Worm (Caenorhabditis elegans) whole organism, L4/young adult: Measurements from ENCODE around the gene acp-5.
A peak's percentile ranks its signal among the peaks of the same experiment; 100 is the strongest.

Experiments
- W03F9.2 ChIP-seq: fragments of 150-350 bp; optimal IDR thresholded peaks from 2 replicates; lab custom pipeline; 2014; ENCODE audit warnings: missing biosample characterization, missing genetic modification characterization
- dao-5 ChIP-seq: sonication (generic microtip); optimal IDR thresholded peaks from 2 replicates; lab custom pipeline; 2016; ENCODE audit warnings: missing genotype, missing genetic modification characterization, moderate library complexity, missing compliant biosample characterization
- him-1 ChIP-seq: sonication (generic microtip); optimal IDR thresholded peaks from 2 replicates; lab custom pipeline; 2016; ENCODE audit warnings: missing genotype, missing genetic modification reagents, missing genetic modification characterization, missing compliant biosample characterization

Gene acp-5

DNA sequence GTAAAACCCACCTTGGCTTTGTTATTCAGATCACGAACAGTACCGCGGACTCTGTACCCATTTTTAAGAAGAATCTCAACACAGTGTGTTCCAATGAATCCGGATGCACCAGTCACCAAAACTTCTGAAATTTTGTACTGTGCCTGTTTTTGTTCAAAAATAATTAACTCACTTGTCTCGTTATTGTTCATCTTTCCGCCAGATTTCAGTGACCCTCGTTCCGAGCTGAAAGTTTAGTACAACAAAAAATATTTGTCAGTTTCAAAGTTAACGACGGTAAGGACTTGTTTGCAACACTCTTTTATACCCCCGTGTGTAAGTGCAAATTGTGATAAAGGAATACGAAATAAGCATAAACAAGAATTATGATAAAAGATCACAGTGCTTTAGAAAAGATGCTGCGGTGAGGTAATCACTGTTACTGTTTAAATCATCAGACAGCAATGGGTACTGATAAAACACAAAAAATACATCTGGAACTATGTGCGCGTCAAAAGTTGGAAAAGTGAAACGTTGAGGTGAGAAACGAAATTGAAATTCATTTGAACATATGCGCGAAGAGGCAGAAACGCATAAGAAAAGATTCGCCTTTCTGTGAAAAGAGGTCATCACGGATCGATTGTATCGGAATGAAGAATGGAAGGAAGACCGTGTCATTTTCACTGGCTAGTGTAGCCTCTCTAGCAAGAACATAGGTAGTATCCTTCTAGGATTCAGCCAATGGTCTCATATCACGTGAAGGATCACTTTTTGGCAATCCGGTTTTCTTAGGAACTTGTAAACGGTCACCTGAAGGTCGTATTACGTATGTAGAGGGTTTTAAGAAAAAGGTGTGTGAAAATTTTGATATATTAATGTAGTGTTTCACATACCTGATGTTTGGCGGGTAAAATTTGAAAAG, 5.6 kb downstream of the acp-5 start, which contains the start of gene F13D11.4:
TSS of gene F13D11.4 (minus strand) at position 225 of the 901 bp plus-strand sequence.
- TF ChIP-seq W03F9.2: no peak
- no peak for TF ChIP-seq dao-5 (tag; lab: Kevin White, UChicago)
- TF ChIP-seq him-1 (tag; lab: Kevin White, UChicago): no peak

DNA sequence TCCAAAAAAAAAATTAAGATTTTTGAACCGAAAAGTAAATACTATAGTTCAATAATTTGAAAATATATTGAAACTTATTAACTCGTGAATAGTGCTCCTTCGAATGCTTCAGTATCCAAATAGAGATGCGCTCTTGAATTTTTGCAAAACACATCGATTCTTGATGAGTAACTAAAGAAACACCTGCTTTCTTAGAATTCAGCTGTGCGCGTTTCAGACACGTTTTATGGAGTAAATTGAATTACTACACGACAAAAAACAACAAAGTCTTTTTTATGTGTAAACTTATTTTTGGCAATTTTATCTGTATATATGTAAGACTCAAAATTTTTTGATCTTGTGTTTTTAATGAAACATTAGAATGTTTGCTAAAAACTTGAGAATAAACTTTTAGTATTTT, 7.3 kb downstream of the acp-5 start:
- TF ChIP-seq W03F9.2 (no peak), dao-5 (tag; lab: Kevin White, UChicago) (no peak), him-1 (tag; lab: Kevin White, UChicago) (no peak)

DNA sequence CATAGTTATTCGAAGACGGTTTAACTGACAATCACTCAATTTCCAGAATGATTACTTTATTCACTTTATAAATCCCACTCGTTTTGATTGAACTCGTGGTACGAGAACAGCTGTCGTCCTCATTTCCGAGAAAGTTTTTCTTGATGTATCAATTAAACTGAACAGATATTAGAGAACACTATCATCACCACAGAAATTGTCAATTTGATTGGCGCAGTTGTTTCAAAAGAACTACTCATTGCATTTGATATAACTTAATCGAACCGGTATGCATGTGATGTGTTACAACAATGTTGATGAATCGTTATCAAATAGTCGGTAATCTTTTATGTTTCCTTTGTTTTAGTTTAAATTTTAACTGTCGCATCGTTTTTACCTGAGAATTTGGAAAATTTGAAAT, 7.8 kb downstream of the acp-5 start:
- TF ChIP-seq dao-5 (tag; lab: Kevin White, UChicago) (no peak), him-1 (tag; lab: Kevin White, UChicago) (no peak), W03F9.2 (no peak)

DNA sequence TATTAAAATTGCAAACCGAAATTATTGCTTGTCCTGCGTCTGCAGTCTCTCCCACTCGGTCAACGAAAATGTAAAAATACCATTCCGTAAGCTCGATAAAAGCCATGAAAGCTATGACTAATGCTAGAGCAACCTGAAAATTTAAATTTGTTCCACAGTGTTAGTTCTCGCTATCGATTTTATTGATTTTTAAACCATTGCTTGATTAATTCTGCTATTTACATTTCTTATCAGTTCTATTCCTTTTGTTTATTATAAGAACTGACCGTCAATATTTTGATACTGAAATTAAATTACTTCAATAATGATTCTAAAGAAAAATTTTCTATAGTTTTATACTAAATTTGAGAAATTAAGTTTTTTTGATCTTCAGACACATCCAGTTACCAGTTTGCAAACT, 9.9 kb downstream of the acp-5 start:
- no peak for TF ChIP-seq W03F9.2
- no peak for TF ChIP-seq him-1 (tag; lab: Kevin White, UChicago)
- no peak for TF ChIP-seq dao-5 (tag; lab: Kevin White, UChicago)

DNA sequence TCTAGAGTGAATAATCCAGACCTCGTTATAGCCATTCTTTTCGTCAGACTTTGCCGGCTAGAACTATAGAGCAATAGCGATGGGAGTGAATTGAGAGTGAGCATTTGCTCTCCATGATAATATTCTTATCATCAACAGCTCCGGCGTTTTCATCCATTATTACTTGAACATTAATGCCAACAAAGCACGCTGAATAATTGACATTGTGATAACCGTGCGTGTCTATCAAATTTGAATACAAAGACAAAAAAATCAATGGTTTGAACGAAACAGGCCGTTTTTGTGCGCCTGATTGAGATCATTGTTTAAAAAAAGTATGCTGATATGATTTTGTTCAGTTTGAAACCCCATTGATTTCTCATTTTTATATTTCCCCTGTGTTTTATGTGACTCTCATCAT, 10.4 kb downstream of the acp-5 start, which contains the start of gene dct-11:
TSS of gene dct-11 (minus strand) at position 136 of the 400 bp plus-strand sequence.
- TF ChIP-seq dao-5 (tag; lab: Kevin White, UChicago) (no peak), him-1 (tag; lab: Kevin White, UChicago) (no peak), W03F9.2 (no peak)

DNA sequence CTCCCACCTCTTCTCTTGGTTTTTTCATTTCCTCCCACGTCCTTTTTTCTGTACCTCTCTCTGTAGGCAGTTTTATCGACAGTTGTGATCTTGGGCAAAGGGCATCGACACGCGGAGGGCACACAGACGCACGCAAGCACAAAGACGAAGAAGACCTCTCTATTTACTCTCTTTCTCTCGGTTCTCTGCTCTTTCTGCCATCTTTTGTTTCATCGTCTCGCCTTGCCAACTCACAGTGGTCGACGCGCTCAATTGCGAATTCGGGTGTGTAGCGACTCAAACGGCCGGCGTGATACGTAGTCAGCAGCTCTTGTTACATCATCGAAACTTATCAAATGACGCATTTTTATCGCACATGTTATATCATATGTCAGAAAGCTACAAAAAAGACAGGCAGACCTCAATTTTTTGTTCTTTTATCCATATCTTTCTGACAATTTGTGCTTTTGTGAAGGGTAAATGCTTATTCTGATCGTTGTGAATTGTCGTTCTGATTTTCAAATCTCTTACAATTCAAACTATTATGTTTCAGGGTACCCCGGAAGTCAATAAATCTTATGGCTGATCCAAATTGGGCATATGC, 11.9 kb downstream of the acp-5 start, which contains the start of gene puf-9:
TSS of gene puf-9 (plus strand) at position 533 of the 583 bp plus-strand sequence.
- TF ChIP-seq dao-5 (tag; lab: Kevin White, UChicago): peak; percentile 61
- TF ChIP-seq him-1 (tag; lab: Kevin White, UChicago): peak; percentile 96
- peak; percentile 83 for TF ChIP-seq W03F9.2

DNA sequence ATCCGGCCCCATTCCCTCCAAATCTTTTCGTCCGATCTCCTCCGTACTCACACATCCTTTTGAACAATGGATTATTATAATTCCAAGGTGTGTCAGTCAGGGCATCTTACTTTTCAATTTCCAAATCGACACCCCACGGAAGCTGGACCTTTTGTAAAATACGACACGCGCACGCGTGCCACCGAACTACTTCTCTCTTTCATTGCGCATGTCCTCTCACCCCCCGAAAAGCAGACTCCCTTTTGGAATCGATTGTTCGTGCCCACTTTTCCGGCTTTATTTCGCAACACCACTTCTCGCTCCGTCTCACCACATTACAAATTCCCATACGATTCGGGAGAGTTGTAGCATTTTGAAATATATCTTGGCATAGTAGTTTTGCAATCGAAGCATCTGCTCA, 18.0 kb downstream of the acp-5 start:
- TF ChIP-seq him-1 (tag; lab: Kevin White, UChicago) (peak; percentile 39), W03F9.2 (no peak), dao-5 (tag; lab: Kevin White, UChicago) (no peak)

DNA sequence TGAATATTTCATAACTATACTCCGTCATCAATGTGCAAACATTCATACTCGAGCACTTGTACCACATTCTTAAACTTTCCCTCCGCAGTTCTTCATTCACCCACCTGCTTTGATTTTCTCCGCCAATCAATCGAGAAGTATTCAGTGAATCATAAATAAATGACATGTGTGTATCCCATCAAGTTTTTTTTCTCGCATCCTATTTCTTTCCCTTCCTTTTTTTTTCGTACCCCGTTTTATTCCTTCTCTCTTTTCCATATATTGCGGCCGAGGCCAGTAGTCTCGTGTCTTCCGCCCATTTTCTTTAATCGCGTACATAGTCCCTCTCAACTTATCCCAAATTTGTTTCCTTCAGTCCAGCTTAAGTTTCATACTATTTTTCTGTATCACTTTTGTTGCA, 19.5 kb downstream of the acp-5 start, which contains the start of gene atat-2:
TSS of gene atat-2 (plus strand) at position 398 of the 400 bp plus-strand sequence.
- TF ChIP-seq dao-5 (tag; lab: Kevin White, UChicago) (no peak), W03F9.2 (no peak), him-1 (tag; lab: Kevin White, UChicago) (no peak)

DNA sequence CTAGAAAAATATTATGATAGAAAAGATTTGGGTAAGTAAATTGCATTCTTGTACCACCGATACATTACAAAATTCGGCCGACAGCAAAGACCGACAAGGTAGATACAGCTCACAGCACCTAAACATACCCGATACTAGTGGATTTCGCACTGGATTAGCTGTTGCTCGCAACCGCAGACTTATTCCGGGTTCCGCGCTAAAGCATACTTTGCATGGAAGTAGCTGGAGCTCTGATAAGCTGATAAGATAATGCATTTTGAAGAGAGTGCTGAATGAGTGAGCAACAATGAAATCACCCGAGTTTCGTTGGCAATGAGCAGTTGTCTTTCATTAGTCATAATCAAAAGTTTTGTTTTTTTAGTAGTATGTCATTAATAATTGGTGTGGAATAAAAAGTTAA, 21.2 kb downstream of the acp-5 start:
- no peak for TF ChIP-seq W03F9.2
- no peak for TF ChIP-seq him-1 (tag; lab: Kevin White, UChicago)
- TF ChIP-seq dao-5 (tag; lab: Kevin White, UChicago): no peak

DNA sequence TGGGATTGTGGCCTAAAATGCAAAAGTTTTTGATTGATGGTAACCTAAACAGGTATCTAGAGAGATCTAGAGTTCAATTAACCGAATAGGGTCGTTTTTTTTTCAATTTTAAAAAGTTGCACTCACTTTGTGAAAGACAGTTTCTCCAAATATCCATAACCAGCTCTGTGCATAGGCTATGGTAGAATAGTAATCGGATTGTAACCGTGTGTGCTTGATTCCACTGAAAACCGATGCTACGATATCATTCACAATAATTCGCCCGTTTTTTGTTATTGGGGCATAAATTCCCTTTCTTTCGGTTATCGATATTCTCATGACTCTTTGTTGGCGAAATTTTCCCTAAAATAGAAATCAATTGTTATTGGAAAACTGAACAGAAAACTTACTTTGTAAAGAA, 22.9 kb downstream of the acp-5 start:
- TF ChIP-seq W03F9.2: no peak

DNA sequence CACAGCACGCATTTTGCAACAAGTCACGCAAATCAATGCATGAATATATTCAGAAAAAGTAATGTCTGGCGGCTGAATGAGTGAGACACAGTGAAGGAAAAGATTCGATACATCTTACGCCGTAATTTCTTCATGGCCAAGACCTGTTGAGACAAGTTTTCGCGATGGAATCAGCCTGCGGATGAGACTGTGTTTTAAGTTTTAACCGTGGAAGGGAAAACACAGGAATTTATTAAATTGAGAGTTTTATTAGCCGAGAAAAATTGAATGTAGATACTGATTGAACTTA, 24.9 kb downstream of the acp-5 start, which contains the start of gene hog-1:
TSS of gene hog-1 (minus strand) at position 101 of the 289 bp plus-strand sequence.
- TF ChIP-seq dao-5 (tag; lab: Kevin White, UChicago): no peak
- no peak for TF ChIP-seq him-1 (tag; lab: Kevin White, UChicago)
- TF ChIP-seq W03F9.2: no peak

DNA sequence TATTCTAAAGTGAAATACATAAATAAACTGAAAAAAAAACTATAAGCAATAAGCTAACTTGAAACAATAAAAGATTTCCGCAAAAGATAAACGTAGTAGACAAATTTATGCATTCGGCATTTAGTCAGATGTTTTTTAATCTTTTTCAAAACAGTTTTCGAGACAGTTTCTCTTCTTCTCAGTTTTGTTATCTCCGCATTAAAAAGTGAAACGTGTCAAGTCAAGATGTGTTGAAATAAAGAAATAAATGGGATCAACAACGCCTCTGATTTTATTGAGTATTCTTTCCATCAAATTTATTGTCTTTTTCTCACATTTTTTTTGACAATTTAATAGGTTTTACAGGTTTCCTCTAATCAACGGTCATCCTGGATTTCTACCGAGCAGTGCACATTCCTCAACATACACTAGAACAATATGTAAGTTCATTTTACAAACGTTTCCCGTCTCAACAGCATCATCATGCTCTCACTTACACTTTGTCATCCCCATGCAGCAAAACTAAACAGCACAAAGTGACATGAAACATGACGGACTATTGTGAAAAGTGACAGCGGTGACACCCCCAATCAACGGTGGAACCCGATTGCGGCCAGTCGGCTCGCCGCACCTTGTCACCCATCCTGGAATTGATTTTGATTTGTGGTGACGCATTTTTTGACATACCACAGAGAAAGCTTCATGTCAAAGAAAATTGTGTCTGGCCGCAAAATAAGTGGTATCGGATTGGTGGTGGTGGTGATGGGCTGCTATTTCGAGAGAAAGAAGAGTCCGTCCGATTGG, 25.4 kb downstream of the acp-5 start:
- no peak for TF ChIP-seq him-1 (tag; lab: Kevin White, UChicago)
- no peak for TF ChIP-seq dao-5 (tag; lab: Kevin White, UChicago)
- no peak for TF ChIP-seq W03F9.2

DNA sequence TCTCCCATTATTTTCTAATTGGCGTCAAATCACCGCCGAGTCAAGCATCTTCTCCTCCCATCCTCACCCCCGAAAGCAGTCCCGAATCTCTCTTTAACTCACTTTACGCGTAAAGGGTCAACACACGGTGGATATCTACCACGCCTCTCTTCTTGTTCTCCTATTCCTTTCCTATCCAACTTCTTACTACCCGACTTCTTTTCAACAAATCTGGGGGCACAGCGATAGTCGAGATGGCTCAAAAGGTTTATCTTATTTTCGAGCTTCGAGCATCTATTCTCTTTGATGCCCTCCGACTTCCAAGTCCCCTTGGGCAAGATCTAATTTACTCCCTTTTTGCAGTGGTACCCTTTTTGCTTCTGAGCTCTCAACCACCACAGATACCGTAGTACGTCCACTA, 29.9 kb downstream of the acp-5 start:
- TF ChIP-seq him-1 (tag; lab: Kevin White, UChicago) (no peak), dao-5 (tag; lab: Kevin White, UChicago) (no peak), W03F9.2 (no peak)

DNA sequence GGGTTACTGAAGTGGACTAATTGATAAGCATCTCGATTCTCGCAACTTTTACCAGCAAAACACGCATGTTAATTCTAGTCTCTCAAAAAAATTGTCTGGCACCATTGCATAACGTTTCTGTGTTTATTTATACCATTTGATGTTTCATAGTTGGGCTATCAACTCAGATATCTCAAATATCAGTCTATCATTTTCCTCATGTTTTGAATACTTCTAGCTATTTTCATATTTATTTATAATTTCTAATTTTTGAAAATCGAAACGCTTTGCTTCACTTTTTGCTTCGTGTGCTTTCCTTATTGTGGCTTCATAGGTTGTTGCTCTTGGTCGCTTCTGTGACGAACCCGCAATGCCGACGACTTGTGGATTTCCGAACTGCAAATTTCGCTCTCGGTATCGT, 33.2 kb downstream of the acp-5 start, which contains the start of gene ctbp-1:
TSS of gene ctbp-1 (plus strand) at position 301 of the 400 bp plus-strand sequence.
- no peak for TF ChIP-seq dao-5 (tag; lab: Kevin White, UChicago)
- TF ChIP-seq him-1 (tag; lab: Kevin White, UChicago): no peak
- no peak for TF ChIP-seq W03F9.2
